Fruit fly (Drosophila melanogaster) whole organism, embryonic: ENCODE data around the gene barr.
A peak's percentile ranks its signal among the peaks of the same experiment; 100 is the strongest.

Experiments
- Abd-B ChIP-seq: fragments of 200-800 bp; sonication (Bioruptor generic); optimal IDR thresholded peaks from 2 replicates; lab custom pipeline; 2018; ENCODE audit warnings: missing biosample characterization, mild to moderate bottlenecking, missing genetic modification characterization, moderate library complexity
- Atf3 ChIP-seq: fragments of 200-800 bp; sonication (Bioruptor generic); optimal IDR thresholded peaks from 3 replicates; lab custom pipeline; 2016; ENCODE audit warnings: missing biosample characterization, missing genetic modification characterization
- B-H1 ChIP-seq: fragments of 200-800 bp; sonication (Bioruptor generic); IDR thresholded peaks from 3 replicates; pipeline ENCODE4 v1.3.6; 2022; ENCODE audit warnings: missing biosample characterization, missing genetic modification characterization
- CG1024 ChIP-seq: fragments of 200-800 bp; sonication (Bioruptor generic); IDR thresholded peaks from 2 replicates; pipeline ENCODE4 v1.3.6; 2022; ENCODE audit warnings: missing biosample characterization, missing genetic modification characterization
- CG10654 ChIP-seq: fragments of 200-800 bp; sonication (Bioruptor generic); optimal IDR thresholded peaks from 2 replicates; lab custom pipeline; 2016; ENCODE audit warnings: missing biosample characterization, missing genetic modification characterization
- CG11723 ChIP-seq: fragments of 200-800 bp; sonication (Bioruptor generic); optimal IDR thresholded peaks from 2 replicates; lab custom pipeline; 2017; ENCODE audit warnings: missing biosample characterization, mild to moderate bottlenecking, missing genetic modification characterization
- CG12155 ChIP-seq: fragments of 200-800 bp; sonication (Bioruptor generic); optimal IDR thresholded peaks from 3 replicates; lab custom pipeline; 2016; ENCODE audit warnings: missing biosample characterization, missing genetic modification characterization
- CG1602 ChIP-seq: fragments of 200-800 bp; sonication (Bioruptor generic); optimal IDR thresholded peaks from 3 replicates; lab custom pipeline; 2016; ENCODE audit warnings: missing biosample characterization, missing genetic modification characterization
- CG16863 ChIP-seq: fragments of 200-800 bp; sonication (Bioruptor generic); optimal IDR thresholded peaks from 3 replicates; lab custom pipeline; 2016; ENCODE audit warnings: missing biosample characterization, missing genetic modification characterization
- CG17568 ChIP-seq: fragments of 200-800 bp; sonication (Bioruptor generic); optimal IDR thresholded peaks from 2 replicates; lab custom pipeline; 2018; ENCODE audit warnings: missing biosample characterization, mild to moderate bottlenecking, missing genetic modification characterization, moderate library complexity
- CG18764 ChIP-seq: fragments of 200-800 bp; sonication (Bioruptor generic); optimal IDR thresholded peaks from 3 replicates; lab custom pipeline; 2016; ENCODE audit warnings: missing biosample characterization, missing genetic modification characterization
- CG2199 ChIP-seq: fragments of 200-800 bp; sonication (Bioruptor generic); IDR thresholded peaks from 3 replicates; pipeline ENCODE4 v1.3.6; 2022; ENCODE audit warnings: missing biosample characterization, missing genetic modification characterization
- CG2678 ChIP-seq: fragments of 200-800 bp; sonication (Bioruptor generic); optimal IDR thresholded peaks from 3 replicates; lab custom pipeline; 2019; ENCODE audit warnings: missing biosample characterization, mild to moderate bottlenecking, missing genetic modification characterization, moderate library complexity
- CG34422 ChIP-seq: fragments of 200-800 bp; sonication (Bioruptor generic); IDR thresholded peaks from 3 replicates; pipeline ENCODE4 v1.3.6; 2022; ENCODE audit warnings: missing biosample characterization, missing genetic modification characterization
- CG6254 ChIP-seq: fragments of 200-800 bp; sonication (Bioruptor generic); optimal IDR thresholded peaks from 3 replicates; lab custom pipeline; 2017; ENCODE audit warnings: mild to moderate bottlenecking, missing biosample characterization, missing genetic modification reagents, missing genetic modification characterization
- CG7745 ChIP-seq: fragments of 200-800 bp; sonication (Bioruptor generic); optimal IDR thresholded peaks from 2 replicates; lab custom pipeline; 2018; ENCODE audit warnings: missing biosample characterization, mild to moderate bottlenecking, missing genetic modification characterization, moderate library complexity
- CG7839 ChIP-seq: fragments of 200-800 bp; sonication (Bioruptor generic); optimal IDR thresholded peaks from 3 replicates; lab custom pipeline; 2018; ENCODE audit warnings: missing biosample characterization, mild to moderate bottlenecking, missing genetic modification characterization, moderate library complexity
- CG7928 ChIP-seq: fragments of 200-800 bp; sonication (Bioruptor generic); optimal IDR thresholded peaks from 2 replicates; lab custom pipeline; 2017; ENCODE audit warnings: missing biosample characterization, mild to moderate bottlenecking, missing genetic modification characterization
- CG7987 ChIP-seq: fragments of 200-800 bp; sonication (Bioruptor generic); optimal IDR thresholded peaks from 2 replicates; lab custom pipeline; 2018; ENCODE audit warnings: missing biosample characterization, mild to moderate bottlenecking, missing genetic modification characterization, moderate library complexity
- CG8765 ChIP-seq: fragments of 200-800 bp; sonication (Bioruptor generic); IDR thresholded peaks from 2 replicates; pipeline ENCODE4 v1.3.6; 2022; ENCODE audit warnings: missing biosample characterization, missing genetic modification characterization
- CoRest ChIP-seq: fragments of 200-800 bp; sonication (Bioruptor generic); optimal IDR thresholded peaks from 3 replicates; lab custom pipeline; 2018; ENCODE audit warnings: missing biosample characterization, mild to moderate bottlenecking, missing genetic modification characterization, moderate library complexity
- Dll ChIP-seq: fragments of 200-800 bp; sonication (Bioruptor generic); IDR thresholded peaks from 4 replicates; pipeline ENCODE4 v1.3.6; 2022; ENCODE audit warnings: missing biosample characterization, missing genetic modification characterization; ENCODE audit not compliant: partially characterized antibody
- Fer2 ChIP-seq: fragments of 200-800 bp; sonication (Bioruptor generic); optimal IDR thresholded peaks from 2 replicates; lab custom pipeline; 2018; ENCODE audit warnings: missing biosample characterization, mild to moderate bottlenecking, missing genetic modification characterization, moderate library complexity
- HLH4C ChIP-seq: fragments of 200-800 bp; sonication (Bioruptor generic); IDR thresholded peaks from 3 replicates; pipeline ENCODE4 v1.3.6; 2022; ENCODE audit warnings: missing biosample characterization, missing genetic modification characterization; ENCODE audit not compliant: partially characterized antibody
- Hand ChIP-seq: fragments of 200-800 bp; sonication (Bioruptor generic); optimal IDR thresholded peaks from 2 replicates; lab custom pipeline; 2017; ENCODE audit warnings: mild to moderate bottlenecking, missing biosample characterization, missing genetic modification reagents, missing genetic modification characterization
- MTF-1 ChIP-seq: fragments of 200-800 bp; sonication (Bioruptor generic); optimal IDR thresholded peaks from 2 replicates; lab custom pipeline; 2018; ENCODE audit warnings: missing biosample characterization, mild to moderate bottlenecking, missing genetic modification characterization, borderline replicate concordance
- NK7.1 ChIP-seq: fragments of 200-800 bp; sonication (Bioruptor generic); optimal IDR thresholded peaks from 3 replicates; lab custom pipeline; 2016; ENCODE audit warnings: missing biosample characterization, missing genetic modification characterization
- Trl ChIP-seq, 3 experiments: fragments of >200 bp in 2 of 3; fragments of 200-800 bp in 1 of 3; sonication (Bioruptor generic) in 1 of 3; optimal IDR thresholded peaks; 2 replicates in 1 of 3; 3 replicates in 2 of 3; lab custom pipeline; 2016 to 2017; ENCODE audit warnings: missing biosample characterization in 1 of 3, missing genetic modification characterization in 1 of 3
- ato ChIP-seq: fragments of 200-800 bp; sonication (Bioruptor generic); IDR thresholded peaks from 2 replicates; pipeline ENCODE4 v1.3.6; 2022; ENCODE audit warnings: missing biosample characterization, missing genetic modification characterization; ENCODE audit not compliant: partially characterized antibody
- bigmax ChIP-seq: fragments of 200-800 bp; sonication (Bioruptor generic); optimal IDR thresholded peaks from 2 replicates; lab custom pipeline; 2018; ENCODE audit warnings: missing biosample characterization, mild to moderate bottlenecking, missing genetic modification characterization
- cato ChIP-seq: fragments of 200-800 bp; sonication (Bioruptor generic); optimal IDR thresholded peaks from 2 replicates; lab custom pipeline; 2016; ENCODE audit warnings: missing biosample characterization, missing genetic modification characterization, borderline replicate concordance
- eyg ChIP-seq: fragments of 200-800 bp; sonication (Bioruptor generic); optimal IDR thresholded peaks from 3 replicates; lab custom pipeline; 2016; ENCODE audit warnings: missing biosample characterization, missing genetic modification characterization
- gt ChIP-seq: fragments of 200-800 bp; sonication (Bioruptor generic); IDR thresholded peaks from 2 replicates; pipeline ENCODE4 v1.3.6; 2022; ENCODE audit warnings: missing biosample characterization, missing genetic modification characterization
- ham ChIP-seq: fragments of 200-800 bp; sonication (Bioruptor generic); IDR thresholded peaks from 2 replicates; pipeline ENCODE4 v1.3.6; 2022; ENCODE audit warnings: missing biosample characterization, missing genetic modification characterization
- kay ChIP-seq: fragments of 200-800 bp; sonication (Bioruptor generic); optimal IDR thresholded peaks from 2 replicates; lab custom pipeline; 2016; ENCODE audit warnings: missing biosample characterization, missing genetic modification characterization
- lilli ChIP-seq: fragments of 200-800 bp; sonication (Bioruptor generic); optimal IDR thresholded peaks from 3 replicates; lab custom pipeline; 2016; ENCODE audit warnings: missing biosample characterization, missing genetic modification characterization
- lola ChIP-seq, 3 experiments: fragments of >200 bp in 2 of 3; fragments of 200-800 bp in 1 of 3; sonication (Bioruptor generic) in 1 of 3; optimal IDR thresholded peaks; 2 replicates each; lab custom pipeline; 2017 to 2019; ENCODE audit warnings: missing biosample characterization in 3 of 3, missing genetic modification characterization in 3 of 3, mild to moderate bottlenecking in 1 of 3, moderate library complexity in 1 of 3
- luna ChIP-seq: fragments of 200-800 bp; sonication (Bioruptor generic); optimal IDR thresholded peaks from 2 replicates; lab custom pipeline; 2016; ENCODE audit warnings: missing biosample characterization, missing genetic modification characterization
- oc ChIP-seq: fragments of 200-800 bp; sonication (Bioruptor generic); optimal IDR thresholded peaks from 2 replicates; lab custom pipeline; 2018; ENCODE audit warnings: missing biosample characterization, mild to moderate bottlenecking, missing genetic modification characterization, moderate library complexity
- odd ChIP-seq: fragments of 200-800 bp; sonication (Bioruptor generic); optimal IDR thresholded peaks from 2 replicates; lab custom pipeline; 2017; ENCODE audit warnings: missing biosample characterization, mild to moderate bottlenecking, missing genetic modification characterization
- p53 ChIP-seq: fragments of 200-800 bp; sonication (Bioruptor generic); optimal IDR thresholded peaks from 2 replicates; lab custom pipeline; 2016; ENCODE audit warnings: missing biosample characterization, missing genetic modification characterization
- pfk ChIP-seq: fragments of 200-800 bp; sonication (Bioruptor generic); optimal IDR thresholded peaks from 2 replicates; lab custom pipeline; 2018; ENCODE audit warnings: missing biosample characterization, mild to moderate bottlenecking, missing genetic modification characterization, moderate library complexity
- ranshi ChIP-seq: fragments of 200-800 bp; sonication (Bioruptor generic); IDR thresholded peaks from 2 replicates; pipeline ENCODE4 v1.3.6; 2022; ENCODE audit warnings: missing biosample characterization, missing genetic modification characterization
- scrt ChIP-seq: fragments of 200-800 bp; sonication (Bioruptor generic); optimal IDR thresholded peaks from 2 replicates; lab custom pipeline; 2018; ENCODE audit warnings: missing biosample characterization, mild to moderate bottlenecking, missing genetic modification characterization, moderate library complexity
- shn ChIP-seq: fragments of 200-800 bp; sonication (Bioruptor generic); optimal IDR thresholded peaks from 3 replicates; lab custom pipeline; 2016; ENCODE audit warnings: missing biosample characterization, missing genetic modification characterization
- tio ChIP-seq: fragments of 200-800 bp; sonication (Bioruptor generic); optimal IDR thresholded peaks from 2 replicates; lab custom pipeline; 2017; ENCODE audit warnings: missing biosample characterization, missing genetic modification characterization, inconsistent platforms
- wdn ChIP-seq: fragments of 200-800 bp; sonication (Bioruptor generic); IDR thresholded peaks from 2 replicates; pipeline ENCODE4 v1.3.6; 2022; ENCODE audit warnings: missing biosample characterization, missing genetic modification characterization

Gene barr

dm6 chr2L:20084785-20085555, 23.8 kb upstream of the barr start, which contains the start of gene fok (continued):
- TF ChIP-seq CG2678 (tag; lab: Kevin White, UChicago) (peak; percentile 99), kay (GFP tag; lab: Kevin White, UChicago) (peak; percentile 95), gt (peak; percentile 74), CG7928 (GFP tag; lab: Kevin White, UChicago) (peak; percentile 79), shn (GFP tag; lab: Kevin White, UChicago) (peak; percentile 93), NK7.1 (GFP tag; lab: Kevin White, UChicago) (peak; percentile 94), CG7839 (tag; lab: Kevin White, UChicago) (peak; percentile 98), CG11723 (peak; percentile 96), bigmax (GFP tag; lab: Kevin White, UChicago) (peak; percentile 44), B-H1 (GFP tag; lab: Robert Waterston, UW) (peak; percentile 92), Hand (peak; percentile 97), lilli (GFP tag; lab: Kevin White, UChicago) (peak; percentile 97), Abd-B (GFP tag; lab: Kevin White, UChicago) (peak; percentile 91), ranshi (GFP tag; lab: Robert Waterston, UW) (peak; percentile 94), CG34422 (GFP tag; lab: Robert Waterston, UW) (peak; percentile 93), CG10654 (GFP tag; lab: Kevin White, UChicago) (peak; percentile 91), Atf3 (GFP tag; lab: Kevin White, UChicago) (peak; percentile 91), CG1602 (GFP tag; lab: Kevin White, UChicago) (peak; percentile 91), CG6254 (GFP tag; lab: Kevin White, UChicago) (peak; percentile 93), CG2199 (GFP tag; lab: Robert Waterston, UW) (peak; percentile 82; the same call in 2 of the 3 replicates), CG18764 (peak; percentile 88), CoRest (tag; lab: Kevin White, UChicago) (peak; percentile 97), CG16863 (GFP tag; lab: Kevin White, UChicago) (peak; percentile 95), CG12155 (GFP tag; lab: Kevin White, UChicago) (peak; percentile 94), ato (GFP tag; lab: Robert Waterston, UW) (no peak), ham (peak; percentile 86), MTF-1 (GFP tag; lab: Kevin White, UChicago) (peak; percentile 86), CG8765 (GFP tag; lab: Robert Waterston, UW) (peak; percentile 85), oc (tag; lab: Kevin White, UChicago) (peak; percentile 94), luna (peak; percentile 53), tio (GFP tag; lab: Kevin White, UChicago) (peak; percentile 96), CG7987 (GFP tag; lab: Kevin White, UChicago) (peak; percentile 95), scrt (GFP tag; lab: Kevin White, UChicago) (peak; percentile 95), Trl (optimal IDR thresholded peaks at IDR 0.05; lab: Kevin White, UChicago) (peak in 1 of 2 experiments; percentile 23), Trl (GFP tag; optimal IDR thresholded peaks at IDR 0.05; lab: Kevin White, UChicago) (peak; percentile 93), lola (GFP tag; optimal IDR thresholded peaks at IDR 0.05; lab: Kevin White, UChicago) (peak in 1 of 3 experiments; percentile 95), CG7745 (tag; lab: Kevin White, UChicago) (peak; percentile 48), p53 (GFP tag; lab: Kevin White, UChicago) (peak; percentile 79), Fer2 (peak; percentile 95), odd (GFP tag; lab: Kevin White, UChicago) (peak; percentile 96), eyg (GFP tag; lab: Kevin White, UChicago) (peak; percentile 93), cato (GFP tag; lab: Kevin White, UChicago) (peak; percentile 91), CG17568 (GFP tag; lab: Kevin White, UChicago) (peak; percentile 94), pfk (GFP tag; lab: Kevin White, UChicago) (peak; percentile 65), wdn (GFP tag; lab: Robert Waterston, UW) (peak; percentile 90), CG1024 (GFP tag; lab: Robert Waterston, UW) (0 out of 2 replicates have a peak, but pooled peaks have one; percentile 41), HLH4C (no peak; the same call in 2 of the 3 replicates), Dll (GFP tag; lab: Robert Waterston, UW) (peak; percentile 32; the same call in 1 of the 4 replicates)
